Fruit fly (Drosophila melanogaster) whole organism, wandering third instar larva: ENCODE data around the gene CG14636.

Source experiments
- Abd-B ChIP-seq: fragments of >200 bp; optimal IDR thresholded peaks from 2 replicates; lab custom pipeline; 2017; ENCODE audit warnings: missing biosample characterization, missing genetic modification characterization
- CG32264 ChIP-seq: fragments of 200-800 bp; sonication (Bioruptor generic); optimal IDR thresholded peaks from 2 replicates; lab custom pipeline; 2016; ENCODE audit warnings: missing biosample characterization, missing genetic modification characterization
- CG9705 ChIP-seq: fragments of 200-800 bp; sonication (Bioruptor generic); optimal IDR thresholded peaks from 2 replicates; lab custom pipeline; 2018; ENCODE audit warnings: missing biosample characterization, mild to moderate bottlenecking, missing genetic modification characterization
- Dif ChIP-seq: fragments of 200-275, 200-300 bp; sonication (Bioruptor generic); optimal IDR thresholded peaks from 2 replicates; lab custom pipeline; 2018; ENCODE audit warnings: missing biosample characterization, missing genetic modification characterization; ENCODE audit not compliant: partially characterized antibody
- GATAd ChIP-seq: sonication (Bioruptor generic); optimal IDR thresholded peaks from 2 replicates; lab custom pipeline; 2016; ENCODE audit warnings: missing biosample characterization, missing genetic modification characterization
- Hnf4 ChIP-seq: fragments of 200-800 bp; sonication (Bioruptor generic); optimal IDR thresholded peaks from 2 replicates; lab custom pipeline; 2016; ENCODE audit warnings: missing biosample characterization, mild to moderate bottlenecking, missing genetic modification characterization
- Hr78 ChIP-seq: fragments of >200 bp; optimal IDR thresholded peaks from 2 replicates; lab custom pipeline; 2017; ENCODE audit warnings: missing biosample characterization, missing genetic modification characterization
- Hr83 ChIP-seq: fragments of 200-300 bp; sonication (Bioruptor generic); optimal IDR thresholded peaks from 2 replicates; lab custom pipeline; 2016; ENCODE audit warnings: missing biosample characterization, mild to moderate bottlenecking, missing genetic modification characterization, moderate library complexity; ENCODE audit not compliant: poor library complexity, severe bottlenecking
- Jra ChIP-seq: sonication (Bioruptor generic); optimal IDR thresholded peaks from 2 replicates; lab custom pipeline; 2016; ENCODE audit warnings: missing biosample characterization, missing genetic modification characterization
- Mio ChIP-seq: sonication (Bioruptor generic); optimal IDR thresholded peaks from 2 replicates; lab custom pipeline; 2016; ENCODE audit warnings: missing biosample characterization, missing genetic modification characterization
- Myc ChIP-seq: fragments of >200 bp; optimal IDR thresholded peaks from 2 replicates; lab custom pipeline; 2017
- N ChIP-seq: fragments of >200 bp; optimal IDR thresholded peaks from 2 replicates; lab custom pipeline; 2018; ENCODE audit warnings: missing biosample characterization, missing external identifiers, missing genetic modification characterization
- OdsH ChIP-seq: fragments of 200-800 bp; sonication (Bioruptor generic); optimal IDR thresholded peaks from 2 replicates; lab custom pipeline; 2016; ENCODE audit warnings: missing biosample characterization, mild to moderate bottlenecking, missing genetic modification characterization
- Rel ChIP-seq, 2 experiments: fragments of 200-800 bp; sonication (Bioruptor generic) in 1 of 2; optimal IDR thresholded peaks; 2 replicates in 1 of 2; 3 replicates in 1 of 2; lab custom pipeline; 2016 to 2019; ENCODE audit warnings: mild to moderate bottlenecking in 2 of 2, missing biosample characterization in 2 of 2, missing genetic modification characterization in 2 of 2, moderate library complexity in 1 of 2
- Sp1 ChIP-seq: fragments of 200-800 bp; sonication (Bioruptor generic); optimal IDR thresholded peaks from 3 replicates; lab custom pipeline; 2019; ENCODE audit warnings: missing biosample characterization, mild to moderate bottlenecking, missing genetic modification characterization, moderate library complexity
- Vsx2 ChIP-seq: fragments of 200-300, 225-300 bp; sonication (Bioruptor generic); optimal IDR thresholded peaks from 2 replicates; lab custom pipeline; 2018; ENCODE audit warnings: missing biosample characterization, missing genetic modification characterization; ENCODE audit not compliant: partially characterized antibody
- dl ChIP-seq, 2 experiments: fragments of 175-275, 200-275 bp in 1 of 2; fragments of 200-275 bp in 1 of 2; sonication (Bioruptor generic); optimal IDR thresholded peaks; lab custom pipeline; 2018; ENCODE audit warnings: mild to moderate bottlenecking in 2 of 2, missing biosample characterization in 2 of 2, missing genetic modification characterization in 2 of 2, moderate library complexity in 2 of 2; ENCODE audit not compliant: partially characterized antibody in 2 of 2, insufficient read depth in 1 of 2
- dmrt93B ChIP-seq: fragments of 200-800 bp; sonication (Bioruptor generic); optimal IDR thresholded peaks from 2 replicates; lab custom pipeline; 2018; ENCODE audit warnings: missing biosample characterization, mild to moderate bottlenecking, missing genetic modification characterization
- dsf ChIP-seq: sonication (Bioruptor generic); optimal IDR thresholded peaks from 2 replicates; lab custom pipeline; 2016; ENCODE audit warnings: missing biosample characterization, missing genetic modification characterization, borderline replicate concordance
- ey ChIP-seq: fragments of 200-800 bp; sonication (Bioruptor generic); optimal IDR thresholded peaks from 2 replicates; lab custom pipeline; 2016; ENCODE audit warnings: missing biosample characterization, missing genetic modification characterization
- foxo ChIP-seq, 2 experiments: fragments of 200-800 bp; sonication (Bioruptor generic); optimal IDR thresholded peaks; 2 replicates in 1 of 2; 3 replicates in 1 of 2; lab custom pipeline; 2016 to 2017; ENCODE audit warnings: missing biosample characterization in 2 of 2, missing genetic modification characterization in 2 of 2
- fru ChIP-seq: fragments of 200-800 bp; sonication (Bioruptor generic); optimal IDR thresholded peaks from 3 replicates; lab custom pipeline; 2016; ENCODE audit warnings: missing biosample characterization, mild to moderate bottlenecking, missing genetic modification characterization
- jim ChIP-seq: fragments of 175-275, 200-325 bp; sonication (Bioruptor generic); optimal IDR thresholded peaks from 2 replicates; lab custom pipeline; 2016; ENCODE audit warnings: missing biosample characterization, mild to moderate bottlenecking, missing genetic modification characterization
- lola ChIP-seq: fragments of >200 bp; optimal IDR thresholded peaks from 2 replicates; lab custom pipeline; 2017; ENCODE audit warnings: missing biosample characterization, missing genetic modification characterization
- pan ChIP-seq: fragments of >200 bp; optimal IDR thresholded peaks from 2 replicates; lab custom pipeline; 2017
- psq ChIP-seq: fragments of 200-800 bp; sonication (Bioruptor generic); optimal IDR thresholded peaks from 3 replicates; lab custom pipeline; 2017; ENCODE audit warnings: missing biosample characterization, mild to moderate bottlenecking, missing genetic modification characterization, moderate library complexity
- rgr ChIP-seq: fragments of 200-800 bp; sonication (Bioruptor generic); optimal IDR thresholded peaks from 3 replicates; lab custom pipeline; 2016; ENCODE audit warnings: missing biosample characterization, mild to moderate bottlenecking, missing genetic modification characterization
- sage ChIP-seq: fragments of 200-800 bp; sonication (Bioruptor generic); optimal IDR thresholded peaks from 2 replicates; lab custom pipeline; 2016; ENCODE audit warnings: missing biosample characterization, mild to moderate bottlenecking, missing genetic modification characterization
- sv ChIP-seq: fragments of 200-800 bp; sonication (Bioruptor generic); optimal IDR thresholded peaks from 3 replicates; lab custom pipeline; 2016; ENCODE audit warnings: missing biosample characterization, missing genetic modification characterization
- usp ChIP-seq: fragments of >200 bp; optimal IDR thresholded peaks from 2 replicates; lab custom pipeline; 2017; ENCODE audit warnings: missing biosample characterization, missing genetic modification characterization
- woc ChIP-seq: sonication (Bioruptor generic); optimal IDR thresholded peaks from 2 replicates; lab custom pipeline; 2016; ENCODE audit warnings: missing biosample characterization, mild to moderate bottlenecking, missing genetic modification characterization

The CG14636 gene

dm6 chr3R:4254408-4254807, 39.3 kb upstream of the CG14636 start, which contains the start of gene TwdlV:
Gene TwdlV, plus strand, starts transcription at chr3R:4254708.
- TF ChIP-seq Rel (GFP tag; optimal IDR thresholded peaks at IDR 0.05; lab: Kevin White, UChicago) (no peak), Rel (tag; optimal IDR thresholded peaks at IDR 0.05; lab: Kevin White, UChicago) (no peak), foxo (GFP tag; optimal IDR thresholded peaks at IDR 0.05; lab: Kevin White, UChicago) (no peak), psq (GFP tag; lab: Kevin White, UChicago) (no peak), OdsH (GFP tag; lab: Kevin White, UChicago) (no peak), CG32264 (no peak), fru (GFP tag; lab: Kevin White, UChicago) (no peak), usp (GFP tag; lab: Kevin White, UChicago) (no peak), Dif (GFP tag; lab: Kevin White, UChicago) (no peak), sv (GFP tag; lab: Kevin White, UChicago) (no peak), Abd-B (no peak), pan (lab: Kevin White, UChicago) (no peak), CG9705 (GFP tag; lab: Kevin White, UChicago) (no peak), Hr78 (GFP tag; lab: Kevin White, UChicago) (no peak), dsf (no peak), Vsx2 (GFP tag; lab: Kevin White, UChicago) (no peak), Sp1 (GFP tag; lab: Kevin White, UChicago) (no peak), ey (GFP tag; lab: Kevin White, UChicago) (no peak), dl (GFP tag; optimal IDR thresholded peaks at IDR 0.05; lab: Kevin White, UChicago; ENCODE audit: insufficient read depth in 1 of 2, partially characterized antibody in 2 of 2) (no peak), sage (GFP tag; lab: Kevin White, UChicago) (no peak)

- TF ChIP-seq Hr83 (no peak), foxo (GFP tag; optimal IDR thresholded peaks at IDR 0.05; lab: Kevin White, UChicago) (no peak), woc (GFP tag; lab: Kevin White, UChicago) (no peak)
Measured at dm6 chr3R:4252943-4253342, 37.8 kb upstream of the CG14636 start, which contains the start of gene CG14644. Gene CG14644, minus strand, starts transcription at chr3R:4253043.

- no peak for TF ChIP-seq rgr (GFP tag; lab: Kevin White, UChicago)
- no peak for TF ChIP-seq GATAd (GFP tag; lab: Kevin White, UChicago)
- no peak for TF ChIP-seq Sp1 (GFP tag; lab: Kevin White, UChicago)
- no peak for TF ChIP-seq lola (GFP tag; lab: Kevin White, UChicago)
- no peak for TF ChIP-seq Rel (GFP tag; optimal IDR thresholded peaks at IDR 0.05; lab: Kevin White, UChicago)
- no peak for TF ChIP-seq Rel (tag; optimal IDR thresholded peaks at IDR 0.05; lab: Kevin White, UChicago)
Measured at dm6 chr3R:4251241-4251640, 36.1 kb upstream of the CG14636 start, which contains the start of gene TwdlG. Gene TwdlG, minus strand, starts transcription at chr3R:4251341.

dm6 chr3R:4249947-4250346, 34.8 kb upstream of the CG14636 start:
- TF ChIP-seq Hr78 (GFP tag; lab: Kevin White, UChicago) (no peak), lola (GFP tag; lab: Kevin White, UChicago) (no peak), dmrt93B (GFP tag; lab: Kevin White, UChicago) (no peak), CG9705 (GFP tag; lab: Kevin White, UChicago) (no peak), Hr83 (no peak), Myc (no peak), N (GFP tag; lab: Kevin White, UChicago) (no peak), ey (GFP tag; lab: Kevin White, UChicago) (no peak), Hnf4 (GFP tag; lab: Kevin White, UChicago) (no peak), Abd-B (no peak), GATAd (GFP tag; lab: Kevin White, UChicago) (no peak), sv (GFP tag; lab: Kevin White, UChicago) (no peak), Vsx2 (GFP tag; lab: Kevin White, UChicago) (no peak), jim (GFP tag; lab: Kevin White, UChicago) (no peak), psq (GFP tag; lab: Kevin White, UChicago) (no peak)

dm6 chr3R:4246578-4247070, 31.5 kb upstream of the CG14636 start, which contains the start of gene TwdlF:
Gene TwdlF, plus strand, starts transcription at chr3R:4247020.
- TF ChIP-seq jim (GFP tag; lab: Kevin White, UChicago), result no peak
- TF ChIP-seq usp (GFP tag; lab: Kevin White, UChicago), result no peak
- TF ChIP-seq Jra (GFP tag; lab: Kevin White, UChicago), result no peak
- no peak for TF ChIP-seq GATAd (GFP tag; lab: Kevin White, UChicago)
- no peak for TF ChIP-seq sage (GFP tag; lab: Kevin White, UChicago)
- TF ChIP-seq CG32264, result no peak
- TF ChIP-seq Mio (GFP tag; lab: Kevin White, UChicago), result no peak
- no peak for TF ChIP-seq Hnf4 (GFP tag; lab: Kevin White, UChicago)
- TF ChIP-seq lola (GFP tag; lab: Kevin White, UChicago), result no peak
- TF ChIP-seq ey (GFP tag; lab: Kevin White, UChicago), result no peak
- TF ChIP-seq dsf, result no peak
- no peak for TF ChIP-seq CG9705 (GFP tag; lab: Kevin White, UChicago)
- TF ChIP-seq Sp1 (GFP tag; lab: Kevin White, UChicago), result no peak
- no peak for TF ChIP-seq sv (GFP tag; lab: Kevin White, UChicago)
- TF ChIP-seq Rel (GFP tag; optimal IDR thresholded peaks at IDR 0.05; lab: Kevin White, UChicago), result no peak
- TF ChIP-seq Rel (tag; optimal IDR thresholded peaks at IDR 0.05; lab: Kevin White, UChicago), result no peak
- TF ChIP-seq, all 38 proteins: peak for 0
